Fruit fly (Drosophila melanogaster): Measurements from ENCODE around the gene Cat.

The Cat gene

DNA sequence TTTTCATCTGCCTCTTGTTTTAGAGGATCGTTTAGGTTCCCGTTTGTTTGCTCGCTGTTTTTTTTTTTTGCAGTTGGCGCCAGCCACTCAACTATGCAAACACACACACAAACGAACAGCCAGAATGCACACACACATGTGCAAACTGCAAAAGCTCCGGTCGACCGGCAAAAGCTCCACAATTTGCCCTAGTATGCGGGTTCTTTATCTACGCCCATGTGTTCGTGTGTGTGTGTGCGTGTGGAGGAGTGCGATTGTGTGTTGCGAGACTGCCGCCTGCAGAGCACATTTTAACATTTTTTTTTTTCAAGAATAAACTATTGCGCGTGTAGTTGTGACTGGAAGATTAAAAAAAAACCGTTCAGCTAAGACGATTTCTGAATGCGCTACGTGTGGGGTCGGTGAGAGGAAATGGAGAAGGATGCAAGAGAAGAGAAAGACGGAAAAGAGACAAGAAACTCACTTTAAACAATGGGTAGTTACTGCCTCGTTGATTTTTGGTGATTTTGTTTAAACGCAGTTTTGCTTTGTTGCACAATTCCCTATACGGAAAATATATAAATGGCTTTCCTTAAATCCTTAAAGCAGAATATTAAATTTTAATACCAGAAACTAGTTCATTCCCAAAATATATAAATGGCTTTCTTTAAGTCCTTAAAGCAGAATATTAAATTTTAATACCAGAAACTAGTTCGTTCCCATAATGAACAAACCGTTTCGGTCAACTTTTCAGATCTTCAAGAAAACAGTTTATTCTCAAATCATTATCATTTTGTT lies 31.0 kb upstream of the Cat start:
- no peak for TF ChIP-seq OdsH (GFP tag; optimal IDR thresholded peaks at IDR 0.05)
- TF ChIP-seq brk (GFP tag; optimal IDR thresholded peaks at IDR 0.05) = no peak
- TF ChIP-seq h (GFP tag; optimal IDR thresholded peaks at IDR 0.05) = peak; percentile 24
- TF ChIP-seq Rel (GFP tag; optimal IDR thresholded peaks at IDR 0.05) = no peak
- no peak for TF ChIP-seq Rel (tag; optimal IDR thresholded peaks at IDR 0.05)
- TF ChIP-seq lola (GFP tag; optimal IDR thresholded peaks at IDR 0.05) = no peak
- TF ChIP-seq CrebA (GFP tag; optimal IDR thresholded peaks at IDR 0.05; ENCODE audit: borderline replicate concordance) = peak; percentile 15
- no peak for TF ChIP-seq Hnf4 (GFP tag; optimal IDR thresholded peaks at IDR 0.05)
- no peak for TF ChIP-seq HLH106 (tag; optimal IDR thresholded peaks at IDR 0.05)
- peak; percentile 5 for TF ChIP-seq psq (GFP tag; optimal IDR thresholded peaks at IDR 0.05)
- no peak for TF ChIP-seq fru (GFP tag; optimal IDR thresholded peaks at IDR 0.05)
- no peak for TF ChIP-seq sv (GFP tag; optimal IDR thresholded peaks at IDR 0.05)

DNA sequence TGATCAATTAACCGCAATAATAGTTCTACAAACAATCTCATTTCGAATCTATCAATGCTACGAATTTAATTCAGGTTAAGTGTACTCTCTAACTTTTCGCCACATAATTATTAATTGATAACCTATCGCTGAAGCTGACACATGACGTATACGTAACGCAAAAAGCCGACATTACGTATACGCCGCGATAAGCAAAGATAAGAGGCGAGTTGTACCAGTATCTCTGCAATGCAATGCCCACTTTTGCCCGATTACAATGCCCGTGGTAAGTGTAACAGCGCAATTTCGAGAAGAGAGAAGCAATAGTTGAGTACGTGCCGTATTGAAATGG lies 30.4 kb upstream of the Cat start:
- TF ChIP-seq dl (GFP tag; optimal IDR thresholded peaks at IDR 0.05; ENCODE audit: insufficient read depth in 1 of 2, partially characterized antibody in 2 of 2) = no peak
- TF ChIP-seq Dif (GFP tag; optimal IDR thresholded peaks at IDR 0.05; ENCODE audit: partially characterized antibody) = no peak
- TF ChIP-seq woc (GFP tag; optimal IDR thresholded peaks at IDR 0.05) = no peak
- no peak for TF ChIP-seq sv (GFP tag; optimal IDR thresholded peaks at IDR 0.05)
- TF ChIP-seq h (GFP tag; optimal IDR thresholded peaks at IDR 0.05) = no peak
- TF ChIP-seq Dfd (GFP tag; optimal IDR thresholded peaks at IDR 0.05) = no peak
- no peak for TF ChIP-seq rgr (GFP tag; optimal IDR thresholded peaks at IDR 0.05)
- no peak for TF ChIP-seq brk (GFP tag; optimal IDR thresholded peaks at IDR 0.05)
- TF ChIP-seq Vsx2 (GFP tag; optimal IDR thresholded peaks at IDR 0.05; ENCODE audit: partially characterized antibody) = no peak
- TF ChIP-seq CG9705 (GFP tag; optimal IDR thresholded peaks at IDR 0.05) = no peak
- no peak for TF ChIP-seq Myc (optimal IDR thresholded peaks at IDR 0.05)
- no peak for TF ChIP-seq foxo (GFP tag; optimal IDR thresholded peaks at IDR 0.05)

DNA sequence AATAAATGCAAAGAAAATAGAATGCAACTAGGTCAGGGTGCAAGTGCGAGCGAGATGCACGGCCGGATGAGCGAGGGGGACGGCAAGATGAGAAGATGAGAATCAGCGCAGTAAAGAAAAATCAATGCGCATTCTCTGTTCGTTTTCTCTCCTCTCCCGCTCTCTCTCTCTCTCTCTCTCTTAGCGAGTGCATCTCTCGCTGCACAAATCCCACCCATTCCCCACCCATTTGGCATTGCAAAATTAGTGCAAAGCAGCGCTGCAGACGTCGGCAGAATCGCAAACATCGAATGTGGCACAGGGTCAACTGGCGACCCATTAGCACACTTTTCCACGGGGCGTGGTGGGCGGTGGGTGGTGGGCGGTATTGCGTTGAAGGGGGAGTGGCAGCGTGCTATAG lies 29.6 kb upstream of the Cat start:
- TF ChIP-seq Hr83 (GFP tag; optimal IDR thresholded peaks at IDR 0.05; ENCODE audit: poor library complexity, severe bottlenecking) = no peak
- TF ChIP-seq h (GFP tag; optimal IDR thresholded peaks at IDR 0.05) = no peak
- TF ChIP-seq jim (GFP tag; optimal IDR thresholded peaks at IDR 0.05) = no peak
- no peak for TF ChIP-seq br (GFP tag; optimal IDR thresholded peaks at IDR 0.05)
- no peak for TF ChIP-seq Hnf4 (GFP tag; optimal IDR thresholded peaks at IDR 0.05)
- TF ChIP-seq Mio (GFP tag; optimal IDR thresholded peaks at IDR 0.05) = no peak
- TF ChIP-seq tai (GFP tag; optimal IDR thresholded peaks at IDR 0.05) = no peak
- no peak for TF ChIP-seq lola (GFP tag; optimal IDR thresholded peaks at IDR 0.05)
- no peak for TF ChIP-seq dl (GFP tag; optimal IDR thresholded peaks at IDR 0.05; ENCODE audit: insufficient read depth in 1 of 2, partially characterized antibody in 2 of 2)
- TF ChIP-seq foxo (GFP tag; optimal IDR thresholded peaks at IDR 0.05) = no peak
- no peak for TF ChIP-seq OdsH (GFP tag; optimal IDR thresholded peaks at IDR 0.05)
- no peak for TF ChIP-seq Rel (GFP tag; optimal IDR thresholded peaks at IDR 0.05)
- no peak for TF ChIP-seq Rel (tag; optimal IDR thresholded peaks at IDR 0.05)
- no peak for TF ChIP-seq ey (GFP tag; optimal IDR thresholded peaks at IDR 0.05)
- TF ChIP-seq Dif (GFP tag; optimal IDR thresholded peaks at IDR 0.05; ENCODE audit: partially characterized antibody) = no peak
- TF ChIP-seq usp (GFP tag; optimal IDR thresholded peaks at IDR 0.05) = no peak
- TF ChIP-seq dmrt93B (GFP tag; optimal IDR thresholded peaks at IDR 0.05) = no peak
- TF ChIP-seq rgr (GFP tag; optimal IDR thresholded peaks at IDR 0.05) = no peak
- no peak for TF ChIP-seq Hr78 (GFP tag; optimal IDR thresholded peaks at IDR 0.05)

DNA sequence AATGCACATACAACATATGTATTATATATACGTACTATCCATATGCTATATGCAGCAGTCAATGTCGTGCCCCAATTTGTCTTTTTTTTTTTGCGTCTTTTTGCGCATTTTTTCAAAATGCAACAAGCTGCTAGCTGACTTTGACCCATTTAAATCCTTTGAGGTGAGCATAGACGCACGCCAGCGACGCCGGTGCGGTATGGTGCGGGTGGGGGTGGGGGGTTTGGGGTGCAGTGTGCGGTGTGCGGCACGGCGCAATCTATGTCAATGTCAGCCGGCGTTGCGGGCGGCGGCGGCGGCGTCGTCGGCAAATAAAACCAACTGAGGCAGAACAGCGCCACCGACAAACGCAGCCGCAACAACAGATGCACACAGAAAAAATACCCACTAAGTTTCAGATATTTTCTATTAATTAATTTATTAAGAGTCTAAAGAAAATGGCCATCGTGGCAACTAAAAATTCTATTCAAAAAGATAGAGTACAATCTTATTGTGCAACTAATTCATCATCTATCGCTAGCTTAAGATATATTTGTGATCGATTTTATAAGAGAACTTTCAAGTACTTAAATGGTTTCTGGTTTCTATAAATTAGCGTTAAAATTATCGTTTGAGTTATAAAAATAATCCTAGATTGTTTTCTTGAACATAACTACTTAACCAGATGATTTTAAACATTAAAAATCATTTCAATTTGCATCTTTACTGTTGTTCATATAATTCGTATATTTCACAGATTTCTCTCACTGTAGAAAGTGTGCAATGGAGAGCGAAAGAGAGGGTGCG lies 27.2 kb upstream of the Cat start:
- TF ChIP-seq HLH106 (tag; optimal IDR thresholded peaks at IDR 0.05) (no peak), N (GFP tag; optimal IDR thresholded peaks at IDR 0.05) (no peak), Dif (GFP tag; optimal IDR thresholded peaks at IDR 0.05; ENCODE audit: partially characterized antibody) (no peak), GATAd (GFP tag; optimal IDR thresholded peaks at IDR 0.05) (no peak), br (GFP tag; optimal IDR thresholded peaks at IDR 0.05) (no peak), Jra (GFP tag; optimal IDR thresholded peaks at IDR 0.05) (no peak)

Measured in whole organism, wandering third instar larva.